Fruit fly (Drosophila melanogaster) whole organism, adult: ENCODE measurements around the gene CG9215.

Experiments used
- CG11617 ChIP-seq: fragments of 200-800 bp; sonication (Bioruptor generic); optimal IDR thresholded peaks from 2 replicates; lab custom pipeline; 2017; ENCODE audit warnings: mild to moderate bottlenecking, missing biosample characterization, missing genetic modification reagents, missing genetic modification characterization
- CG12768 ChIP-seq: fragments of 200-800 bp; sonication (Bioruptor generic); optimal IDR thresholded peaks from 2 replicates; lab custom pipeline; 2017; ENCODE audit warnings: missing biosample characterization, missing genetic modification characterization, mild to moderate bottlenecking, moderate library complexity, missing genetic modification reagents
- CG14711 ChIP-seq: fragments of 200-800 bp; sonication (Bioruptor generic); optimal IDR thresholded peaks from 2 replicates; lab custom pipeline; 2018; ENCODE audit warnings: missing biosample characterization, mild to moderate bottlenecking, missing genetic modification characterization, moderate library complexity
- CG1620 ChIP-seq: fragments of 200-800 bp; sonication (Bioruptor generic); optimal IDR thresholded peaks from 2 replicates; lab custom pipeline; 2016; ENCODE audit warnings: missing biosample characterization, missing genetic modification characterization
- CG33017 ChIP-seq: fragments of 200-800 bp; sonication (Bioruptor generic); optimal IDR thresholded peaks from 2 replicates; lab custom pipeline; 2018; ENCODE audit warnings: missing biosample characterization, mild to moderate bottlenecking, missing genetic modification characterization, moderate library complexity
- CG5204 ChIP-seq: fragments of 200-800 bp; sonication (Bioruptor generic); optimal IDR thresholded peaks from 2 replicates; lab custom pipeline; 2016; ENCODE audit warnings: missing biosample characterization, missing genetic modification characterization
- CG7045 ChIP-seq: fragments of 200-800 bp; sonication (Bioruptor generic); optimal IDR thresholded peaks from 2 replicates; lab custom pipeline; 2017; ENCODE audit warnings: missing biosample characterization, mild to moderate bottlenecking, missing genetic modification characterization
- CG7101 ChIP-seq: fragments of 200-800 bp; sonication (Bioruptor generic); optimal IDR thresholded peaks from 2 replicates; lab custom pipeline; 2018; ENCODE audit warnings: missing biosample characterization, mild to moderate bottlenecking, missing genetic modification characterization, moderate library complexity
- Clk ChIP-seq: fragments of 200-800 bp; sonication (Bioruptor generic); optimal IDR thresholded peaks from 2 replicates; lab custom pipeline; 2017; ENCODE audit warnings: missing biosample characterization, missing genetic modification characterization
- Crg-1 ChIP-seq: fragments of 200-800 bp; sonication (Bioruptor generic); optimal IDR thresholded peaks from 2 replicates; lab custom pipeline; 2016; ENCODE audit warnings: missing biosample characterization, missing genetic modification characterization
- Hr96 ChIP-seq: fragments of 200-800 bp; sonication (Bioruptor generic); optimal IDR thresholded peaks from 2 replicates; lab custom pipeline; 2016; ENCODE audit warnings: missing biosample characterization, missing genetic modification characterization
- Mnt ChIP-seq: fragments of 200-800 bp; sonication (Bioruptor generic); optimal IDR thresholded peaks from 2 replicates; lab custom pipeline; 2016; ENCODE audit warnings: missing biosample characterization, mild to moderate bottlenecking, missing genetic modification characterization
- bab1 ChIP-seq: fragments of 200-800 bp; sonication (Bioruptor generic); optimal IDR thresholded peaks from 3 replicates; lab custom pipeline; 2019; ENCODE audit warnings: missing biosample characterization, mild to moderate bottlenecking, missing genetic modification characterization, moderate library complexity
- cic ChIP-seq: fragments of 200-800 bp; sonication (Bioruptor generic); optimal IDR thresholded peaks from 2 replicates; lab custom pipeline; 2017; ENCODE audit warnings: missing biosample characterization, mild to moderate bottlenecking, missing genetic modification characterization, moderate library complexity
- cnc ChIP-seq, 2 experiments: fragments of >200 bp; optimal IDR thresholded peaks; 2 replicates each; lab custom pipeline; 2017
- kay ChIP-seq: fragments of 200-800 bp; sonication (Bioruptor generic); peaks from one replicate; lab custom pipeline; 2016; ENCODE audit warnings: missing biosample characterization, missing genetic modification characterization, borderline replicate concordance
- ovo ChIP-seq: fragments of 200-800 bp; sonication (Bioruptor generic); optimal IDR thresholded peaks from 2 replicates; lab custom pipeline; 2016; ENCODE audit warnings: missing biosample characterization, missing genetic modification characterization
- pad ChIP-seq: fragments of 200-800 bp; sonication (Bioruptor generic); optimal IDR thresholded peaks from 3 replicates; lab custom pipeline; 2017; ENCODE audit warnings: missing biosample characterization, missing genetic modification characterization, mild to moderate bottlenecking, moderate library complexity, missing genetic modification reagents
- tj ChIP-seq: fragments of 200-800 bp; sonication (Bioruptor generic); optimal IDR thresholded peaks from 3 replicates; lab custom pipeline; 2017; ENCODE audit warnings: missing biosample characterization, mild to moderate bottlenecking, missing genetic modification characterization, moderate library complexity
- toe ChIP-seq: fragments of 200-800 bp; sonication (Bioruptor generic); optimal IDR thresholded peaks from 2 replicates; lab custom pipeline; 2016; ENCODE audit warnings: missing biosample characterization, missing genetic modification characterization

The CG9215 gene

dm6 chrX:15601285-15601684 is 18.6 kb upstream of the CG9215 start:
- no peak for TF ChIP-seq CG7101 (tag; lab: Kevin White, UChicago)
- TF ChIP-seq bab1: no peak
- TF ChIP-seq Clk: no peak
- no peak for TF ChIP-seq kay (GFP tag; lab: Kevin White, UChicago)
- TF ChIP-seq CG12768 (GFP tag; lab: Kevin White, UChicago): no peak
- no peak for TF ChIP-seq Hr96 (GFP tag; lab: Kevin White, UChicago)
- TF ChIP-seq CG7045 (GFP tag; lab: Kevin White, UChicago): no peak
- no peak for TF ChIP-seq CG5204 (GFP tag; lab: Kevin White, UChicago)
- TF ChIP-seq CG14711 (tag; lab: Kevin White, UChicago): no peak
- no peak for TF ChIP-seq Crg-1
- no peak for TF ChIP-seq Mnt (GFP tag; lab: Kevin White, UChicago)
- no peak for TF ChIP-seq CG33017 (tag; lab: Kevin White, UChicago)
- no peak for TF ChIP-seq CG11617 (GFP tag; lab: Kevin White, UChicago)
- TF ChIP-seq CG1620 (GFP tag; lab: Kevin White, UChicago): no peak
- no peak for TF ChIP-seq cnc (optimal IDR thresholded peaks at IDR 0.05; lab: Kevin White, UChicago)

dm6 chrX:15599697-15600096 is 17.0 kb upstream of the CG9215 start:
- no peak for TF ChIP-seq CG33017 (tag; lab: Kevin White, UChicago)
- no peak for TF ChIP-seq CG11617 (GFP tag; lab: Kevin White, UChicago)
- no peak for TF ChIP-seq cnc (optimal IDR thresholded peaks at IDR 0.05; lab: Kevin White, UChicago)
- TF ChIP-seq tj: no peak
- no peak for TF ChIP-seq Mnt (GFP tag; lab: Kevin White, UChicago)

- peak; percentile 59 for TF ChIP-seq CG1620 (GFP tag; lab: Kevin White, UChicago)
- no peak for TF ChIP-seq CG7101 (tag; lab: Kevin White, UChicago)
- TF ChIP-seq Mnt (GFP tag; lab: Kevin White, UChicago): peak; percentile 4
Observed at dm6 chrX:15594230-15594857, 11.7 kb upstream of the CG9215 start.

- TF ChIP-seq Mnt (GFP tag; lab: Kevin White, UChicago): peak; percentile 38
- peak; percentile 42 for TF ChIP-seq Hr96 (GFP tag; lab: Kevin White, UChicago)
- TF ChIP-seq toe (GFP tag; lab: Kevin White, UChicago): no peak
- TF ChIP-seq CG11617 (GFP tag; lab: Kevin White, UChicago): no peak
- TF ChIP-seq CG12768 (GFP tag; lab: Kevin White, UChicago): no peak
- no peak for TF ChIP-seq CG33017 (tag; lab: Kevin White, UChicago)
- no peak for TF ChIP-seq tj
Observed at dm6 chrX:15593477-15594229, 11.0 kb upstream of the CG9215 start, which contains the start of gene Chsy. Chsy (minus strand) TSS chrX:15593534.

dm6 chrX:15592822-15593476 is 10.3 kb upstream of the CG9215 start:
- TF ChIP-seq tj (peak; percentile 97), kay (GFP tag; lab: Kevin White, UChicago) (no peak), Mnt (GFP tag; lab: Kevin White, UChicago) (peak; percentile 32)

- TF ChIP-seq CG7101 (tag; lab: Kevin White, UChicago) (peak; percentile 3), CG1620 (GFP tag; lab: Kevin White, UChicago) (no peak), pad (GFP tag; lab: Kevin White, UChicago) (no peak), cnc (optimal IDR thresholded peaks at IDR 0.05; lab: Kevin White, UChicago) (no peak)
Observed at dm6 chrX:15591721-15592491, 9.2 kb upstream of the CG9215 start.

- TF ChIP-seq CG33017 (tag; lab: Kevin White, UChicago): no peak
- TF ChIP-seq kay (GFP tag; lab: Kevin White, UChicago): no peak
- no peak for TF ChIP-seq ovo (GFP tag; lab: Kevin White, UChicago)
- no peak for TF ChIP-seq Mnt (GFP tag; lab: Kevin White, UChicago)
- TF ChIP-seq CG12768 (GFP tag; lab: Kevin White, UChicago): no peak
- TF ChIP-seq CG7045 (GFP tag; lab: Kevin White, UChicago): no peak
- TF ChIP-seq Crg-1: no peak
- TF ChIP-seq CG5204 (GFP tag; lab: Kevin White, UChicago): no peak
- no peak for TF ChIP-seq CG11617 (GFP tag; lab: Kevin White, UChicago)
- no peak for TF ChIP-seq cnc (optimal IDR thresholded peaks at IDR 0.05; lab: Kevin White, UChicago)
- no peak for TF ChIP-seq cic (GFP tag; lab: Kevin White, UChicago)
- TF ChIP-seq toe (GFP tag; lab: Kevin White, UChicago): no peak
- TF ChIP-seq CG1620 (GFP tag; lab: Kevin White, UChicago): no peak
Observed at dm6 chrX:15587433-15587832, 4.8 kb upstream of the CG9215 start, which contains the start of gene Alp11. Alp11 (plus strand) TSS chrX:15587733.
